Worm (Caenorhabditis elegans) whole organism, early embryonic: ENCODE results near the gene B0024.4.

ENCODE experiments used
- B0310.2 ChIP-seq: sonication (generic microtip); optimal IDR thresholded peaks from 2 replicates; lab custom pipeline; 2016; ENCODE audit warnings: mild to moderate bottlenecking, missing genetic modification characterization, missing compliant biosample characterization
- F13C5.2 ChIP-seq: sonication (generic microtip); optimal IDR thresholded peaks from 2 replicates; lab custom pipeline; 2017; ENCODE audit warnings: mild to moderate bottlenecking, missing genetic modification characterization, inconsistent platforms, missing compliant biosample characterization
- aly-1 ChIP-seq: sonication (generic microtip); optimal IDR thresholded peaks from 2 replicates; lab custom pipeline; 2016; ENCODE audit warnings: missing genetic modification characterization, missing compliant biosample characterization
- ama-1 ChIP-seq: fragments of 150-350 bp; optimal IDR thresholded peaks from 2 replicates; lab custom pipeline; 2014
- ceh-13 ChIP-seq: fragments of 200-800 bp; sonication (Bioruptor generic); optimal IDR thresholded peaks from 2 replicates; lab custom pipeline; 2018; ENCODE audit warnings: mild to moderate bottlenecking, missing genetic modification characterization, missing compliant biosample characterization
- ceh-36 ChIP-seq: sonication (generic microtip); optimal IDR thresholded peaks from 2 replicates; lab custom pipeline; 2016; ENCODE audit warnings: missing genetic modification characterization, inconsistent platforms, missing compliant biosample characterization
- ets-7 ChIP-seq: sonication (generic microtip); optimal IDR thresholded peaks from 2 replicates; lab custom pipeline; 2016; ENCODE audit warnings: missing genotype, missing genetic modification characterization, missing compliant biosample characterization
- flt-1 ChIP-seq: fragments of 200-800 bp; sonication (Bioruptor generic); IDR thresholded peaks from 2 replicates; pipeline ENCODE4 v1.3.6; 2022; ENCODE audit warnings: missing genetic modification characterization, missing compliant biosample characterization
- hmbx-1 ChIP-seq: sonication (generic microtip); optimal IDR thresholded peaks from 2 replicates; lab custom pipeline; 2016; ENCODE audit warnings: mild to moderate bottlenecking, missing genetic modification characterization, missing compliant biosample characterization
- hmg-4 ChIP-seq: fragments of 200-800 bp; sonication (Bioruptor generic); optimal IDR thresholded peaks from 2 replicates; lab custom pipeline; 2018; ENCODE audit warnings: mild to moderate bottlenecking, missing genetic modification characterization, missing compliant biosample characterization
- hnd-1 ChIP-seq: sonication (generic microtip); optimal IDR thresholded peaks from 2 replicates; lab custom pipeline; 2016; ENCODE audit warnings: missing genetic modification characterization, missing compliant biosample characterization
- pes-1 ChIP-seq: fragments of 200-800 bp; sonication (Bioruptor generic); IDR thresholded peaks from 2 replicates; pipeline ENCODE4 v1.3.6; 2022; ENCODE audit warnings: missing genetic modification reagents, missing genetic modification characterization, missing compliant biosample characterization
- scrt-1 ChIP-seq: fragments of 200-800 bp; sonication (Bioruptor generic); IDR thresholded peaks from 2 replicates; pipeline ENCODE4 v1.3.6; 2022; ENCODE audit warnings: missing genetic modification characterization, missing compliant biosample characterization
- sea-1 ChIP-seq: fragments of 200-800 bp; sonication (Bioruptor generic); conservative IDR thresholded peaks from 2 replicates; pipeline ENCODE4 v1.3.6; 2022; ENCODE audit warnings: missing genetic modification characterization, missing compliant biosample characterization
- tbx-11 ChIP-seq: fragments of 200-800 bp; sonication (Bioruptor generic); IDR thresholded peaks from 2 replicates; pipeline ENCODE4 v1.3.6; 2022; ENCODE audit warnings: missing genetic modification characterization, missing compliant biosample characterization
- tbx-37 ChIP-seq: fragments of 200-800 bp; sonication (Bioruptor generic); conservative IDR thresholded peaks from 2 replicates; pipeline ENCODE4 v1.3.6; 2022; ENCODE audit warnings: missing genetic modification reagents, missing genetic modification characterization, missing compliant biosample characterization
- tra-4 ChIP-seq: sonication (generic microtip); optimal IDR thresholded peaks from 2 replicates; lab custom pipeline; 2017; ENCODE audit warnings: missing genetic modification characterization, missing compliant biosample characterization

Gene B0024.4

ce11 chrV:10320101-10320761 lies 23.0 kb downstream of the B0024.4 start, which contains the start of the genes gna-1 and B0024.13:
gna-1 (minus strand) TSS chrV:10320151.
B0024.13 (plus strand) TSS chrV:10320711.
- TF ChIP-seq ama-1 (lab: Kevin White, UChicago): no peak
- no peak for TF ChIP-seq flt-1 (GFP tag; lab: Robert Waterston, UW)
- TF ChIP-seq tbx-37: peak; percentile 41; the same call in 1 of the 2 replicates
- no peak for TF ChIP-seq scrt-1 (GFP tag; lab: Robert Waterston, UW)
- TF ChIP-seq F13C5.2 (tag; lab: Kevin White, UChicago): no peak
- no peak for TF ChIP-seq pes-1
- TF ChIP-seq aly-1 (tag; lab: Kevin White, UChicago): peak; percentile 8

- TF ChIP-seq aly-1 (tag; lab: Kevin White, UChicago) (no peak), hnd-1 (no peak), flt-1 (GFP tag; lab: Robert Waterston, UW) (no peak), hmg-4 (GFP tag; lab: Kevin White, UChicago) (no peak), scrt-1 (GFP tag; lab: Robert Waterston, UW) (no peak), F13C5.2 (tag; lab: Kevin White, UChicago) (no peak), tbx-11 (no peak), ceh-13 (GFP tag; lab: Kevin White, UChicago) (no peak)
Measured at ce11 chrV:10323537-10323936, 26.3 kb downstream of the B0024.4 start.

- TF ChIP-seq tbx-11 (no peak), B0310.2 (no peak), hmbx-1 (no peak), pes-1 (no peak), tra-4 (tag; lab: Kevin White, UChicago) (no peak), sea-1 (no peak), F13C5.2 (tag; lab: Kevin White, UChicago) (no peak), hnd-1 (no peak), scrt-1 (GFP tag; lab: Robert Waterston, UW) (no peak), tbx-37 (no peak), hmg-4 (GFP tag; lab: Kevin White, UChicago) (no peak), ceh-13 (GFP tag; lab: Kevin White, UChicago) (no peak), ama-1 (lab: Kevin White, UChicago) (no peak), aly-1 (tag; lab: Kevin White, UChicago) (no peak), ceh-36 (no peak), flt-1 (GFP tag; lab: Robert Waterston, UW) (no peak), ets-7 (tag; lab: Kevin White, UChicago) (no peak)
Measured at ce11 chrV:10328080-10328479, 30.9 kb downstream of the B0024.4 start.

- TF ChIP-seq hnd-1: no peak
- TF ChIP-seq ama-1 (lab: Kevin White, UChicago): no peak
- no peak for TF ChIP-seq ceh-36
- no peak for TF ChIP-seq tra-4 (tag; lab: Kevin White, UChicago)
- TF ChIP-seq hmbx-1: no peak
Measured at ce11 chrV:10332012-10332411, 34.8 kb downstream of the B0024.4 start, which contains the start of gene crm-1. crm-1 (minus strand) TSS chrV:10332112.

ce11 chrV:10333843-10334242 lies 36.6 kb downstream of the B0024.4 start:
- TF ChIP-seq hmg-4 (GFP tag; lab: Kevin White, UChicago) (no peak), hmbx-1 (no peak), F13C5.2 (tag; lab: Kevin White, UChicago) (no peak), tbx-37 (no peak), tbx-11 (no peak), scrt-1 (GFP tag; lab: Robert Waterston, UW) (no peak), sea-1 (no peak), pes-1 (no peak), flt-1 (GFP tag; lab: Robert Waterston, UW) (no peak), tra-4 (tag; lab: Kevin White, UChicago) (no peak), hnd-1 (no peak), ets-7 (tag; lab: Kevin White, UChicago) (no peak)

- TF ChIP-seq tra-4 (tag; lab: Kevin White, UChicago): no peak
- TF ChIP-seq F13C5.2 (tag; lab: Kevin White, UChicago): no peak
- TF ChIP-seq pes-1: no peak
- TF ChIP-seq tbx-11: no peak
- no peak for TF ChIP-seq scrt-1 (GFP tag; lab: Robert Waterston, UW)
- TF ChIP-seq flt-1 (GFP tag; lab: Robert Waterston, UW): no peak
- no peak for TF ChIP-seq hnd-1
- no peak for TF ChIP-seq ceh-13 (GFP tag; lab: Kevin White, UChicago)
- no peak for TF ChIP-seq B0310.2
- no peak for TF ChIP-seq ceh-36
- TF ChIP-seq aly-1 (tag; lab: Kevin White, UChicago): no peak
- no peak for TF ChIP-seq ets-7 (tag; lab: Kevin White, UChicago)
- TF ChIP-seq hmbx-1: no peak
- TF ChIP-seq sea-1: no peak
- TF ChIP-seq hmg-4 (GFP tag; lab: Kevin White, UChicago): no peak
- no peak for TF ChIP-seq tbx-37
Measured at ce11 chrV:10338305-10338992, 41.2 kb downstream of the B0024.4 start, which contains the start of gene arx-2. arx-2 (minus strand) TSS chrV:10338355.

ce11 chrV:10339200-10339599 lies 42.0 kb downstream of the B0024.4 start, which contains the start of gene K07C5.2:
K07C5.2 (plus strand) TSS chrV:10339500.
- no peak for TF ChIP-seq aly-1 (tag; lab: Kevin White, UChicago)

- peak; percentile 61; the same call in 1 of the 2 replicates for TF ChIP-seq pes-1
- 0 out of 2 replicates have a peak, but pooled peaks have one; percentile 36 for TF ChIP-seq tbx-37
- TF ChIP-seq flt-1 (GFP tag; lab: Robert Waterston, UW): peak; percentile 56
- TF ChIP-seq tbx-11: peak; percentile 61; the same call in 1 of the 2 replicates
- TF ChIP-seq scrt-1 (GFP tag; lab: Robert Waterston, UW): peak; percentile 51; the same call in 1 of the 2 replicates
- TF ChIP-seq sea-1: peak; percentile 75; the same call in 1 of the 2 replicates
Measured at ce11 chrV:10341905-10342328, 44.7 kb downstream of the B0024.4 start, which contains the start of gene K07C5.13. K07C5.13 (plus strand) TSS chrV:10342055.
